Fruit fly (Drosophila melanogaster) whole organism, embryonic: Measurements from ENCODE around the gene CG9717.
A peak's percentile ranks its signal among the peaks of the same experiment; 100 is the strongest.

Experiments
- Adf1 ChIP-seq: fragments of 200-800 bp; sonication (Bioruptor generic); IDR thresholded peaks from 2 replicates; pipeline ENCODE4 v1.3.6; 2022; ENCODE audit warnings: missing biosample characterization, missing genetic modification characterization
- CG10147 ChIP-seq: fragments of 200-800 bp; sonication (Bioruptor generic); optimal IDR thresholded peaks from 2 replicates; lab custom pipeline; 2019; ENCODE audit warnings: missing biosample characterization, mild to moderate bottlenecking, missing genetic modification characterization, moderate library complexity
- CG10979 ChIP-seq: fragments of 200-800 bp; sonication (Bioruptor generic); optimal IDR thresholded peaks from 2 replicates; lab custom pipeline; 2018; ENCODE audit warnings: missing biosample characterization, mild to moderate bottlenecking, missing genetic modification characterization, moderate library complexity
- CG11398 ChIP-seq: fragments of 200-800 bp; sonication (Bioruptor generic); optimal IDR thresholded peaks from 2 replicates; lab custom pipeline; 2016; ENCODE audit warnings: missing biosample characterization, missing genetic modification characterization
- CG11696 ChIP-seq: fragments of 200-800 bp; sonication (Bioruptor generic); IDR thresholded peaks from 2 replicates; pipeline ENCODE4 v1.3.6; 2022; ENCODE audit warnings: missing biosample characterization, missing genetic modification characterization
- CG11723 ChIP-seq: fragments of 200-800 bp; sonication (Bioruptor generic); optimal IDR thresholded peaks from 2 replicates; lab custom pipeline; 2017; ENCODE audit warnings: missing biosample characterization, mild to moderate bottlenecking, missing genetic modification characterization
- CG15269 ChIP-seq: fragments of 200-800 bp; sonication (Bioruptor generic); optimal IDR thresholded peaks from 2 replicates; lab custom pipeline; 2018; ENCODE audit warnings: missing biosample characterization, mild to moderate bottlenecking, missing genetic modification characterization, moderate library complexity
- CG15479 ChIP-seq: fragments of 200-800 bp; sonication (Bioruptor generic); optimal IDR thresholded peaks from 3 replicates; lab custom pipeline; 2019; ENCODE audit warnings: missing biosample characterization, mild to moderate bottlenecking, missing genetic modification characterization, moderate library complexity
- CG15601 ChIP-seq: fragments of 200-800 bp; sonication (Bioruptor generic); optimal IDR thresholded peaks from 3 replicates; lab custom pipeline; 2019; ENCODE audit warnings: missing biosample characterization, mild to moderate bottlenecking, missing genetic modification characterization, moderate library complexity
- CG18262 ChIP-seq: fragments of 200-800 bp; optimal IDR thresholded peaks from 3 replicates; lab custom pipeline; 2019; ENCODE audit warnings: missing biosample characterization, mild to moderate bottlenecking, missing genetic modification characterization, moderate library complexity
- CG18599 ChIP-seq: fragments of 200-800 bp; sonication (Bioruptor generic); optimal IDR thresholded peaks from 3 replicates; lab custom pipeline; 2017; ENCODE audit warnings: missing biosample characterization, missing genetic modification characterization, mild to moderate bottlenecking, moderate library complexity, missing genetic modification reagents
- CG30431 ChIP-seq: fragments of 200-800 bp; sonication (Bioruptor generic); optimal IDR thresholded peaks from 2 replicates; lab custom pipeline; 2017; ENCODE audit warnings: missing biosample characterization, missing genetic modification characterization
- CG31388 ChIP-seq: fragments of 200-800 bp; sonication (Bioruptor generic); optimal IDR thresholded peaks from 2 replicates; lab custom pipeline; 2016; ENCODE audit warnings: missing biosample characterization, missing genetic modification characterization
- CG3726 ChIP-seq: fragments of 200-800 bp; sonication (Bioruptor generic); IDR thresholded peaks from 3 replicates; pipeline ENCODE4, ENCODE4 v1.3.6; 2022; ENCODE audit warnings: missing biosample characterization, missing genetic modification characterization
- CG4282 ChIP-seq: fragments of 200-800 bp; sonication (Bioruptor generic); optimal IDR thresholded peaks from 2 replicates; lab custom pipeline; 2016; ENCODE audit warnings: missing biosample characterization, missing genetic modification characterization
- CG4820 ChIP-seq: fragments of 200-800 bp; sonication (Bioruptor generic); optimal IDR thresholded peaks from 3 replicates; lab custom pipeline; 2016; ENCODE audit warnings: missing biosample characterization, missing genetic modification characterization
- CG6689 ChIP-seq: fragments of 200-800 bp; sonication (Bioruptor generic); IDR thresholded peaks from 2 replicates; pipeline ENCODE4 v1.3.6; 2022; ENCODE audit warnings: missing biosample characterization, missing genetic modification characterization
- CG8924 ChIP-seq: fragments of 200-800 bp; optimal IDR thresholded peaks from 3 replicates; lab custom pipeline; 2019; ENCODE audit warnings: missing biosample characterization, mild to moderate bottlenecking, missing genetic modification characterization, moderate library complexity
- CG9437 ChIP-seq: fragments of 200-800 bp; sonication (Bioruptor generic); optimal IDR thresholded peaks from 2 replicates; lab custom pipeline; 2018; ENCODE audit warnings: missing biosample characterization, mild to moderate bottlenecking, missing genetic modification characterization
- Dad ChIP-seq: fragments of 200-800 bp; sonication (Bioruptor generic); optimal IDR thresholded peaks from 3 replicates; lab custom pipeline; 2016; ENCODE audit warnings: missing biosample characterization, missing genetic modification characterization
- Doc2 ChIP-seq: fragments of 200-800 bp; sonication (Bioruptor generic); IDR thresholded peaks from 2 replicates; pipeline ENCODE4 v1.3.6; 2022; ENCODE audit warnings: missing biosample characterization, missing genetic modification characterization
- Elba2 ChIP-seq: fragments of 200-800 bp; sonication (Bioruptor generic); optimal IDR thresholded peaks from 3 replicates; lab custom pipeline; 2016; ENCODE audit warnings: missing biosample characterization, missing genetic modification characterization
- H2.0 ChIP-seq: fragments of 200-800 bp; sonication (Bioruptor generic); IDR thresholded peaks from 2 replicates; pipeline ENCODE4 v1.3.6; 2022; ENCODE audit warnings: missing biosample characterization, missing genetic modification characterization
- Hey ChIP-seq: fragments of 200-800 bp; sonication (Bioruptor generic); optimal IDR thresholded peaks from 3 replicates; lab custom pipeline; 2018; ENCODE audit warnings: missing biosample characterization, mild to moderate bottlenecking, missing genetic modification characterization
- Hr3 ChIP-seq: fragments of 200-800 bp; sonication (Bioruptor generic); optimal IDR thresholded peaks from 3 replicates; lab custom pipeline; 2016; ENCODE audit warnings: missing biosample characterization, missing genetic modification characterization
- Hr39 ChIP-seq: fragments of >200 bp; optimal IDR thresholded peaks from 2 replicates; lab custom pipeline; 2017
- NfI ChIP-seq: fragments of 200-800 bp; sonication (Bioruptor generic); optimal IDR thresholded peaks from 3 replicates; lab custom pipeline; 2018; ENCODE audit warnings: missing biosample characterization, mild to moderate bottlenecking, missing genetic modification characterization, moderate library complexity
- Oaz ChIP-seq: fragments of 200-800 bp; sonication (Bioruptor generic); IDR thresholded peaks from 2 replicates; pipeline ENCODE4 v1.3.6; 2022; ENCODE audit warnings: missing biosample characterization, missing genetic modification characterization
- Opbp ChIP-seq: fragments of 200-800 bp; sonication (Bioruptor generic); IDR thresholded peaks from 3 replicates; pipeline ENCODE4 v1.3.6; 2022; ENCODE audit warnings: missing biosample characterization, missing genetic modification characterization; ENCODE audit not compliant: partially characterized antibody
- Poxn ChIP-seq: fragments of 200-800 bp; sonication (Bioruptor generic); IDR thresholded peaks from 2 replicates; pipeline ENCODE4 v1.3.6; 2022; ENCODE audit warnings: missing biosample characterization, missing genetic modification characterization
- Rfx ChIP-seq: fragments of 200-800 bp; sonication (Bioruptor generic); IDR thresholded peaks from 2 replicates; pipeline ENCODE4 v1.3.6; 2022; ENCODE audit warnings: missing biosample characterization, missing genetic modification characterization
- Rx ChIP-seq: fragments of 200-800 bp; sonication (Bioruptor generic); IDR thresholded peaks from 2 replicates; pipeline ENCODE4 v1.3.6; 2022; ENCODE audit warnings: missing biosample characterization, missing genetic modification characterization
- Sox102F ChIP-seq: fragments of 200-800 bp; sonication (Bioruptor generic); optimal IDR thresholded peaks from 2 replicates; lab custom pipeline; 2018; ENCODE audit warnings: missing biosample characterization, mild to moderate bottlenecking, missing genetic modification characterization, moderate library complexity
- aop ChIP-seq: fragments of 200-800 bp; sonication (Bioruptor generic); IDR thresholded peaks from 2 replicates; pipeline ENCODE4 v1.3.6; 2022; ENCODE audit warnings: missing biosample characterization, missing genetic modification characterization
- chif ChIP-seq, 2 experiments: fragments of 200-800 bp; sonication (Bioruptor generic); optimal IDR thresholded peaks; 3 replicates each; lab custom pipeline; 2016; ENCODE audit warnings: missing biosample characterization in 2 of 2, missing genetic modification characterization in 2 of 2
- en ChIP-seq: fragments of 200-800 bp; sonication (Bioruptor generic); optimal IDR thresholded peaks from 2 replicates; lab custom pipeline; 2016; ENCODE audit warnings: missing biosample characterization, missing genetic modification characterization
- eve ChIP-seq, 2 experiments: fragments of >200 bp; optimal IDR thresholded peaks; 2 replicates each; lab custom pipeline; 2017; ENCODE audit warnings: missing biosample characterization in 2 of 2, missing genetic modification characterization in 2 of 2
- fd64A ChIP-seq: fragments of 200-800 bp; sonication (Bioruptor generic); optimal IDR thresholded peaks from 3 replicates; lab custom pipeline; 2018; ENCODE audit warnings: missing biosample characterization, mild to moderate bottlenecking, missing genetic modification characterization
- gem ChIP-seq: fragments of 200-800 bp; sonication (Bioruptor generic); optimal IDR thresholded peaks from 2 replicates; lab custom pipeline; 2019; ENCODE audit warnings: missing biosample characterization, mild to moderate bottlenecking, missing genetic modification characterization, moderate library complexity
- hbn ChIP-seq: fragments of 200-800 bp; sonication (Bioruptor generic); IDR thresholded peaks from 2 replicates; pipeline ENCODE4 v1.3.6; 2022; ENCODE audit warnings: missing biosample characterization, missing genetic modification characterization; ENCODE audit not compliant: partially characterized antibody
- hth ChIP-seq: fragments of >200 bp; optimal IDR thresholded peaks from 2 replicates; lab custom pipeline; 2017; ENCODE audit warnings: inconsistent platforms
- inv ChIP-seq: fragments of 200-800 bp; sonication (Bioruptor generic); IDR thresholded peaks from 2 replicates; pipeline ENCODE4 v1.3.6; 2022; ENCODE audit warnings: missing biosample characterization, missing genetic modification characterization; ENCODE audit not compliant: partially characterized antibody
- lmd ChIP-seq: fragments of 200-800 bp; sonication (Bioruptor generic); IDR thresholded peaks from 2 replicates; pipeline ENCODE4 v1.3.6; 2022; ENCODE audit warnings: missing biosample characterization, missing genetic modification characterization
- pnt ChIP-seq: fragments of 200-800 bp; sonication (Bioruptor generic); optimal IDR thresholded peaks from 3 replicates; lab custom pipeline; 2016; ENCODE audit warnings: missing biosample characterization, missing genetic modification characterization
- ranshi ChIP-seq: fragments of 200-800 bp; sonication (Bioruptor generic); IDR thresholded peaks from 2 replicates; pipeline ENCODE4 v1.3.6; 2022; ENCODE audit warnings: missing biosample characterization, missing genetic modification characterization
- sima ChIP-seq: fragments of 200-800 bp; sonication (Bioruptor generic); optimal IDR thresholded peaks from 2 replicates; lab custom pipeline; 2016; ENCODE audit warnings: missing biosample characterization, missing genetic modification characterization
- tna ChIP-seq: fragments of 200-800 bp; sonication (Bioruptor generic); IDR thresholded peaks from 2 replicates; pipeline ENCODE4 v1.3.6; 2022; ENCODE audit warnings: missing biosample characterization, missing genetic modification characterization; ENCODE audit not compliant: partially characterized antibody
- trh ChIP-seq: fragments of 200-800 bp; sonication (Bioruptor generic); optimal IDR thresholded peaks from 2 replicates; lab custom pipeline; 2016; ENCODE audit warnings: missing biosample characterization, missing genetic modification characterization
- wek ChIP-seq: fragments of 200-800 bp; sonication (Bioruptor generic); optimal IDR thresholded peaks from 3 replicates; lab custom pipeline; 2018; ENCODE audit warnings: missing biosample characterization, mild to moderate bottlenecking, missing genetic modification characterization, moderate library complexity
- yki ChIP-seq: fragments of >200 bp; optimal IDR thresholded peaks from 3 replicates; lab custom pipeline; 2018

The CG9717 gene

DNA sequence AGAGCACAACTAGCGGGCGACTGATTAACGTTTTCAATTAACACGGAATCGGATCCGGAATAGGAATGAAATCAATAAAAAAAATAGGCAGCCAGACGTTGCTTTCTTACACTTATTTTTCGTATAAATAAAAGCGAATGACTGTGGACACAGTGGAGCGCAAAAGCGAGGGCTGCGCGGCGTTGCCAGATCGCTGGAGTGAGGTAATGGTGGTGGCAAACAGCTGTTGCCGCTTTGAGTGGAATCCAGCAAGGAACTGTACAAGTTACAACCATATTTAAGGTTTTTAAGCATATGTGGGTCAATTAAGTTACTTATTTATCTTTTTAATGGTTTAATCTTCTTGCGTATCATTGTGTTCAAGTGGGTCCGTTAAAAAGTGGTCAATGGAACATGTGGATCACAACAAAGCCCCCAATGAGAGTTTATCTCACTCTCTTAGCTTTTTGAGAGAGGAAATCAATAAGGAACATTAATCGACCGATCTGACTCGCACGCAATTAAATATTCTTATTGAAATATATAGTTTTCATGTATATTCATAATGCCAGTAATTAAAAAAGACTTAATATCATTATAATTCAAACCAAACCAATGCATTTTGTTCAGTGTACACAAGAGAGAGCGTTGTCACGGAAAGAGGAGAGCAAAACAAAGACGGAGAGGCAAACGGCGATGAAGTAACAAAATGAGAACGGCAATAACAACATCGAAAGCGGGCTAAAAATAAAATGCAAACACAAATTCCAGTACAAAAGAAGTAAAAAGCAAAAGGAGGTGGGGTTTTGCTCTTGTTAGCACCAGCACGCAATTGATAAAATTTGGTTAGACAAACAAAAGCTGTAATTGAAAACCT lies 13.3 kb upstream of the CG9717 start (continued):
- peak; percentile 92 for TF ChIP-seq Sox102F
- peak; percentile 95 for TF ChIP-seq Rfx
- peak; percentile 82 for TF ChIP-seq CG4820 (GFP tag; lab: Kevin White, UChicago)
- TF ChIP-seq tna: no peak
- peak; percentile 69 for TF ChIP-seq pnt (GFP tag; lab: Kevin White, UChicago)
- TF ChIP-seq chif (GFP tag; optimal IDR thresholded peaks at IDR 0.05; lab: Kevin White, UChicago): peak; percentile 81 to 86
- peak; percentile 96 for TF ChIP-seq gem
- TF ChIP-seq CG9437: peak; percentile 85
- peak; percentile 40 for TF ChIP-seq sima
- 0 out of 2 replicates have a peak, but pooled peaks have one; percentile 31 for TF ChIP-seq inv (GFP tag; lab: Robert Waterston, UW)
- peak; percentile 93 for TF ChIP-seq CG6689 (GFP tag; lab: Robert Waterston, UW)
- TF ChIP-seq yki (lab: Kevin White, UChicago): no peak
- TF ChIP-seq CG15479: no peak
- peak; percentile 77 for TF ChIP-seq CG11723
- TF ChIP-seq CG15601 (tag; lab: Kevin White, UChicago): peak; percentile 82
- peak; percentile 88 for TF ChIP-seq CG31388
- TF ChIP-seq CG18599 (GFP tag; lab: Kevin White, UChicago): peak; percentile 94
- no peak for TF ChIP-seq hbn (GFP tag; lab: Robert Waterston, UW)
- TF ChIP-seq Adf1: peak; percentile 74
- peak; percentile 93 for TF ChIP-seq CG18262
- peak; percentile 89 for TF ChIP-seq lmd (GFP tag; lab: Robert Waterston, UW)
- peak; percentile 89 for TF ChIP-seq CG10147 (GFP tag; lab: Kevin White, UChicago)
- no peak for TF ChIP-seq Hr39
- peak; percentile 30 for TF ChIP-seq en
- peak; percentile 67 for TF ChIP-seq CG11398
- no peak for TF ChIP-seq Elba2 (GFP tag; lab: Kevin White, UChicago)
- TF ChIP-seq Rx (GFP tag; lab: Robert Waterston, UW): peak; percentile 86
- peak in 1 of 2 experiments; percentile 94 for TF ChIP-seq eve (GFP tag; optimal IDR thresholded peaks at IDR 0.05; lab: Kevin White, UChicago)
- TF ChIP-seq CG30431 (GFP tag; lab: Kevin White, UChicago): peak; percentile 76
- peak; percentile 83 for TF ChIP-seq Hey (tag; lab: Kevin White, UChicago)
- TF ChIP-seq CG15269: peak; percentile 90
- peak; percentile 73 for TF ChIP-seq wek (GFP tag; lab: Kevin White, UChicago)
- 0 out of 2 replicates have a peak, but pooled peaks have one; percentile 43 for TF ChIP-seq Doc2
- peak; percentile 93 for TF ChIP-seq CG8924 (tag; lab: Kevin White, UChicago)
- peak; percentile 91 for TF ChIP-seq CG11696 (GFP tag; lab: Robert Waterston, UW)
- TF ChIP-seq NfI: peak; percentile 89
- TF ChIP-seq CG3726 (GFP tag; lab: Robert Waterston, UW): peak; percentile 93
- peak; percentile 78 for TF ChIP-seq fd64A (GFP tag; lab: Kevin White, UChicago)
- TF ChIP-seq Hr3 (GFP tag; lab: Kevin White, UChicago): peak; percentile 86
- TF ChIP-seq Oaz: peak; percentile 88
- peak; percentile 93 for TF ChIP-seq H2.0
- no peak for TF ChIP-seq hth (lab: Kevin White, UChicago)
- peak; percentile 86 for TF ChIP-seq Dad
- TF ChIP-seq aop (GFP tag; lab: Robert Waterston, UW): peak; percentile 81
- peak; percentile 77 for TF ChIP-seq Poxn (GFP tag; lab: Robert Waterston, UW)
- no peak for TF ChIP-seq Opbp (GFP tag; lab: Robert Waterston, UW)
- peak; percentile 89 for TF ChIP-seq trh (GFP tag; lab: Kevin White, UChicago)
- TF ChIP-seq CG4282: peak; percentile 54
- TF ChIP-seq CG10979 (tag; lab: Kevin White, UChicago): peak; percentile 90
- TF ChIP-seq ranshi (GFP tag; lab: Robert Waterston, UW): peak; percentile 93
